Fruit fly (Drosophila melanogaster): ENCODE measurements around the gene CG15269.

The CG15269 gene

DNA sequence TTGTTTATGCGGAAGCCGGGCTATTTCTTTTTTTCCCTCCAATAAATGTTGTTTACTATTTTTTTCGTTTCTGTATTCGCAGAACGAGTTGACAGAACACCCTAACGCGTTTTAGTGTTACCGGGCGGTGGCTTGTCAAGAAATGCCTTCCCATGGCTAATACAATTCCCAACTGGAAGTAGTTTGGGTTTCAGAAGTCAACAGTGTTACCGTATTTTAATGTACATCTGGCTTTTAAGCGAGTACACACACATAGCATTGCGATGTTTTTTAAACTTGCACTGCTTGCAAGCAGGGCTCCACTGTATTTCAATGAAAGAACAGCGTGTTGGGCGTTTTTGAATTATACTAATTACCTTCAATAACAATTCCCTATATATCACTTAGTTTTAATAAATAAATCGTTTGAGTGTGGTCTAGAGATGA, 48.6 kb upstream of the CG15269 start, which contains the start of gene TfIIS (continued):
- TF ChIP-seq CG4617 (GFP tag; optimal IDR thresholded peaks at IDR 0.05; ENCODE audit: borderline replicate concordance): peak; percentile 70
- peak; percentile 91 for TF ChIP-seq CTCF (GFP tag; optimal IDR thresholded peaks at IDR 0.05)
- TF ChIP-seq CG42726 (GFP tag; IDR thresholded peaks at IDR 0.05; ENCODE audit: partially characterized antibody): 0 out of 2 replicates have a peak, but pooled peaks have one; percentile 63
- TF ChIP-seq NfI (GFP tag; optimal IDR thresholded peaks at IDR 0.05): peak; percentile 4
- TF ChIP-seq CG11695 (GFP tag; IDR thresholded peaks at IDR 0.05): no peak
- no peak for TF ChIP-seq vnd (GFP tag; IDR thresholded peaks at IDR 0.05; ENCODE audit: partially characterized antibody)
- no peak for TF ChIP-seq ham (GFP tag; IDR thresholded peaks at IDR 0.05)
- TF ChIP-seq ara (GFP tag; IDR thresholded peaks at IDR 0.05): no peak
- no peak for TF ChIP-seq Tbp (GFP tag; optimal IDR thresholded peaks at IDR 0.05)
- TF ChIP-seq CG1233 (GFP tag; optimal IDR thresholded peaks at IDR 0.05): no peak
- no peak for TF ChIP-seq fd64A (GFP tag; optimal IDR thresholded peaks at IDR 0.05)
- no peak for TF ChIP-seq scrt (GFP tag; optimal IDR thresholded peaks at IDR 0.05)
- peak; percentile 88 for TF ChIP-seq CG1603 (tag; optimal IDR thresholded peaks at IDR 0.05)
- 0 out of 4 replicates have a peak, but pooled peaks have one; percentile 13 for TF ChIP-seq Dll (GFP tag; IDR thresholded peaks at IDR 0.05; ENCODE audit: partially characterized antibody)
- TF ChIP-seq ttk (GFP tag; IDR thresholded peaks at IDR 0.05): no peak
- 0 out of 2 replicates have a peak, but pooled peaks have one; percentile 28 for TF ChIP-seq sim (GFP tag; IDR thresholded peaks at IDR 0.05)
- no peak for TF ChIP-seq Atf-2 (GFP tag; optimal IDR thresholded peaks at IDR 0.05)
- TF ChIP-seq CG31441 (GFP tag; IDR thresholded peaks at IDR 0.05): no peak
- TF ChIP-seq abd-A (tag; optimal IDR thresholded peaks at IDR 0.05): peak; percentile 73
- peak; percentile 51; the same call in 2 of the 3 replicates for TF ChIP-seq CG16813 (GFP tag; IDR thresholded peaks at IDR 0.05; ENCODE audit: partially characterized antibody)
- TF ChIP-seq sna (GFP tag; IDR thresholded peaks at IDR 0.05; ENCODE audit: partially characterized antibody): no peak
- peak; percentile 53 for TF ChIP-seq phol (tag; optimal IDR thresholded peaks at IDR 0.05)
- TF ChIP-seq Bgb (GFP tag; IDR thresholded peaks at IDR 0.05; ENCODE audit: partially characterized antibody): peak; percentile 48; the same call in 1 of the 2 replicates
- TF ChIP-seq CG10565 (GFP tag; optimal IDR thresholded peaks at IDR 0.05): no peak
- TF ChIP-seq MTF-1 (GFP tag; optimal IDR thresholded peaks at IDR 0.05; ENCODE audit: borderline replicate concordance): no peak
- TF ChIP-seq CG14710 (tag; optimal IDR thresholded peaks at IDR 0.05): peak; percentile 57
- peak; percentile 76 for TF ChIP-seq CG12659 (GFP tag; optimal IDR thresholded peaks at IDR 0.05)
- no peak for TF ChIP-seq Xbp1 (GFP tag; optimal IDR thresholded peaks at IDR 0.05)
- peak; percentile 29; the same call in 1 of the 2 replicates for TF ChIP-seq slbo (GFP tag; IDR thresholded peaks at IDR 0.05)
- peak; percentile 42 for TF ChIP-seq grau (tag; optimal IDR thresholded peaks at IDR 0.05)
- no peak for TF ChIP-seq GATAe (GFP tag; conservative IDR thresholded peaks at IDR 0.05)
- TF ChIP-seq kni (GFP tag; optimal IDR thresholded peaks at IDR 0.05): no peak
- no peak for TF ChIP-seq da (GFP tag; optimal IDR thresholded peaks at IDR 0.05)
- TF ChIP-seq Dad (GFP tag; optimal IDR thresholded peaks at IDR 0.05): no peak
- TF ChIP-seq shn (GFP tag; optimal IDR thresholded peaks at IDR 0.05): no peak
- TF ChIP-seq ewg (GFP tag; optimal IDR thresholded peaks at IDR 0.05): no peak
- no peak for TF ChIP-seq CG9437 (GFP tag; optimal IDR thresholded peaks at IDR 0.05)
- TF ChIP-seq Hr51 (GFP tag; optimal IDR thresholded peaks at IDR 0.05): peak; percentile 37 to 45
- TF ChIP-seq NC2α (GFP tag; optimal IDR thresholded peaks at IDR 0.05): no peak
- no peak for TF ChIP-seq sens (GFP tag)
- TF ChIP-seq vvl (GFP tag; IDR thresholded peaks at IDR 0.05): peak; percentile 58
- no peak for TF ChIP-seq gce (GFP tag; IDR thresholded peaks at IDR 0.05)
- TF ChIP-seq CG32772 (GFP tag; IDR thresholded peaks at IDR 0.05): no peak
- no peak for TF ChIP-seq toy (GFP tag; IDR thresholded peaks at IDR 0.05)
- no peak for TF ChIP-seq CG4282 (GFP tag; optimal IDR thresholded peaks at IDR 0.05)
- TF ChIP-seq CG2678 (tag; optimal IDR thresholded peaks at IDR 0.05): no peak
- no peak for TF ChIP-seq repo (GFP tag; optimal IDR thresholded peaks at IDR 0.05)
- no peak for TF ChIP-seq fd102C (GFP tag; optimal IDR thresholded peaks at IDR 0.05)
- no peak for TF ChIP-seq Kr (GFP tag; optimal IDR thresholded peaks at IDR 0.05)
- TF ChIP-seq CG43689 (GFP tag; IDR thresholded peaks at IDR 0.05): no peak
- no peak for TF ChIP-seq CG16815 (GFP tag; optimal IDR thresholded peaks at IDR 0.05)
